Fruit fly (Drosophila melanogaster) whole organism, embryonic: ENCODE measurements around the gene fig.

Experiments
- ATbp ChIP-seq: fragments of 200-800 bp; sonication (Bioruptor generic); optimal IDR thresholded peaks from 2 replicates; lab custom pipeline; 2017; ENCODE audit warnings: missing biosample characterization, mild to moderate bottlenecking, missing genetic modification characterization, missing genetic modification reagents
- Abd-B ChIP-seq: fragments of 200-800 bp; sonication (Bioruptor generic); optimal IDR thresholded peaks from 2 replicates; lab custom pipeline; 2018; ENCODE audit warnings: missing biosample characterization, mild to moderate bottlenecking, missing genetic modification characterization, moderate library complexity
- CG11247 ChIP-seq: fragments of 200-800 bp; sonication (Bioruptor generic); IDR thresholded peaks from 2 replicates; pipeline ENCODE4 v1.3.6; 2022; ENCODE audit warnings: missing biosample characterization, missing genetic modification characterization
- CG11398 ChIP-seq: fragments of 200-800 bp; sonication (Bioruptor generic); optimal IDR thresholded peaks from 2 replicates; lab custom pipeline; 2016; ENCODE audit warnings: missing biosample characterization, missing genetic modification characterization
- CG12219 ChIP-seq: fragments of 200-800 bp; sonication (Bioruptor generic); optimal IDR thresholded peaks from 3 replicates; lab custom pipeline; 2018; ENCODE audit warnings: missing biosample characterization, mild to moderate bottlenecking, missing genetic modification characterization
- CG14050 ChIP-seq: fragments of 200-800 bp; sonication (Bioruptor generic); IDR thresholded peaks from 3 replicates; pipeline ENCODE4 v1.3.6; 2022; ENCODE audit warnings: missing biosample characterization, missing genetic modification characterization
- CG15011 ChIP-seq: fragments of 200-800 bp; sonication (Bioruptor generic); optimal IDR thresholded peaks from 3 replicates; lab custom pipeline; 2018; ENCODE audit warnings: missing biosample characterization, mild to moderate bottlenecking, missing genetic modification characterization
- CG15479 ChIP-seq: fragments of 200-800 bp; sonication (Bioruptor generic); optimal IDR thresholded peaks from 3 replicates; lab custom pipeline; 2019; ENCODE audit warnings: missing biosample characterization, mild to moderate bottlenecking, missing genetic modification characterization, moderate library complexity
- CG1602 ChIP-seq: fragments of 200-800 bp; sonication (Bioruptor generic); optimal IDR thresholded peaks from 3 replicates; lab custom pipeline; 2016; ENCODE audit warnings: missing biosample characterization, missing genetic modification characterization
- CG17612 ChIP-seq: fragments of 200-800 bp; sonication (Bioruptor generic); IDR thresholded peaks from 2 replicates; pipeline ENCODE4 v1.3.6; 2022; ENCODE audit warnings: missing biosample characterization, missing genetic modification characterization
- CG31224 ChIP-seq: fragments of 200-800 bp; sonication (Bioruptor generic); IDR thresholded peaks from 2 replicates; pipeline ENCODE4 v1.3.6; 2022; ENCODE audit warnings: missing biosample characterization, missing genetic modification characterization
- CG34376 ChIP-seq: fragments of 200-800 bp; sonication (Bioruptor generic); optimal IDR thresholded peaks from 2 replicates; lab custom pipeline; 2018; ENCODE audit warnings: missing biosample characterization, mild to moderate bottlenecking, missing genetic modification characterization
- CG34422 ChIP-seq: fragments of 200-800 bp; sonication (Bioruptor generic); IDR thresholded peaks from 3 replicates; pipeline ENCODE4 v1.3.6; 2022; ENCODE audit warnings: missing biosample characterization, missing genetic modification characterization
- CG4282 ChIP-seq: fragments of 200-800 bp; sonication (Bioruptor generic); optimal IDR thresholded peaks from 2 replicates; lab custom pipeline; 2016; ENCODE audit warnings: missing biosample characterization, missing genetic modification characterization
- CG4328 ChIP-seq: fragments of 200-800 bp; sonication (Bioruptor generic); optimal IDR thresholded peaks from 3 replicates; lab custom pipeline; 2017; ENCODE audit warnings: missing biosample characterization, missing genetic modification reagents, missing genetic modification characterization
- CG4424 ChIP-seq: fragments of 200-800 bp; sonication (Bioruptor generic); optimal IDR thresholded peaks from 3 replicates; lab custom pipeline; 2016; ENCODE audit warnings: missing biosample characterization, missing genetic modification characterization
- CG5180 ChIP-seq: fragments of 200-800 bp; sonication (Bioruptor generic); optimal IDR thresholded peaks from 3 replicates; lab custom pipeline; 2017; ENCODE audit warnings: missing biosample characterization, missing genetic modification characterization, mild to moderate bottlenecking, moderate library complexity, missing genetic modification reagents
- CG6689 ChIP-seq: fragments of 200-800 bp; sonication (Bioruptor generic); IDR thresholded peaks from 2 replicates; pipeline ENCODE4 v1.3.6; 2022; ENCODE audit warnings: missing biosample characterization, missing genetic modification characterization
- CG8765 ChIP-seq: fragments of 200-800 bp; sonication (Bioruptor generic); IDR thresholded peaks from 2 replicates; pipeline ENCODE4 v1.3.6; 2022; ENCODE audit warnings: missing biosample characterization, missing genetic modification characterization
- CG9817 ChIP-seq: fragments of 200-800 bp; sonication (Bioruptor generic); optimal IDR thresholded peaks from 2 replicates; lab custom pipeline; 2018; ENCODE audit warnings: missing biosample characterization, mild to moderate bottlenecking, missing genetic modification characterization, moderate library complexity
- CG9876 ChIP-seq: fragments of 200-800 bp; sonication (Bioruptor generic); optimal IDR thresholded peaks from 2 replicates; lab custom pipeline; 2016; ENCODE audit warnings: missing biosample characterization, missing genetic modification characterization
- Chrac-16 ChIP-seq: fragments of 200-800 bp; sonication (Bioruptor generic); optimal IDR thresholded peaks from 3 replicates; lab custom pipeline; 2016; ENCODE audit warnings: missing biosample characterization, missing genetic modification characterization
- D ChIP-seq, 2 experiments: fragments of 200-800 bp in 1 of 2; fragments of >200 bp in 1 of 2; sonication (Bioruptor generic) in 1 of 2; optimal IDR thresholded peaks; 2 replicates in 1 of 2; 3 replicates in 1 of 2; lab custom pipeline; 2017; ENCODE audit warnings: mild to moderate bottlenecking in 1 of 2, missing biosample characterization in 1 of 2, missing genetic modification characterization in 1 of 2, missing genetic modification reagents in 1 of 2
- D19B ChIP-seq: fragments of 200-800 bp; sonication (Bioruptor generic); optimal IDR thresholded peaks from 2 replicates; lab custom pipeline; 2017; ENCODE audit warnings: missing biosample characterization, mild to moderate bottlenecking, missing genetic modification characterization
- Dbx ChIP-seq: fragments of 200-800 bp; sonication (Bioruptor generic); IDR thresholded peaks from 3 replicates; pipeline ENCODE4 v1.3.6; 2022; ENCODE audit warnings: missing biosample characterization, missing genetic modification characterization
- E2f2 ChIP-seq: fragments of 200-800 bp; sonication (Bioruptor generic); IDR thresholded peaks from 2 replicates; pipeline ENCODE4 v1.3.6; 2022; ENCODE audit warnings: missing biosample characterization, missing genetic modification characterization
- HHEX ChIP-seq: fragments of 200-800 bp; sonication (Bioruptor generic); optimal IDR thresholded peaks from 3 replicates; lab custom pipeline; 2017; ENCODE audit warnings: missing biosample characterization, mild to moderate bottlenecking, missing genetic modification characterization, missing genetic modification reagents
- Neu2 ChIP-seq: fragments of 200-800 bp; sonication (Bioruptor generic); optimal IDR thresholded peaks from 3 replicates; lab custom pipeline; 2016; ENCODE audit warnings: missing biosample characterization, missing genetic modification characterization, borderline replicate concordance
- Optix ChIP-seq: fragments of 200-800 bp; sonication (Bioruptor generic); IDR thresholded peaks from 3 replicates; pipeline ENCODE4 v1.3.6; 2022; ENCODE audit warnings: missing biosample characterization, missing genetic modification characterization
- al ChIP-seq: fragments of 200-800 bp; sonication (Bioruptor generic); IDR thresholded peaks from 2 replicates; pipeline ENCODE4 v1.3.6; 2022; ENCODE audit warnings: missing biosample characterization, missing genetic modification characterization
- ase ChIP-seq: fragments of 200-800 bp; sonication (Bioruptor generic); IDR thresholded peaks from 3 replicates; pipeline ENCODE4 v1.3.6; 2022; ENCODE audit warnings: missing biosample characterization, missing genetic modification characterization
- ash1 ChIP-seq: fragments of 200-800 bp; sonication (Bioruptor generic); optimal IDR thresholded peaks from 2 replicates; lab custom pipeline; 2018; ENCODE audit warnings: missing biosample characterization, mild to moderate bottlenecking, missing genetic modification characterization
- bab2 ChIP-seq: fragments of 200-800 bp; sonication (Bioruptor generic); optimal IDR thresholded peaks from 2 replicates; lab custom pipeline; 2016; ENCODE audit warnings: missing biosample characterization, missing genetic modification characterization
- emc ChIP-seq: fragments of 200-800 bp; sonication (Bioruptor generic); optimal IDR thresholded peaks from 2 replicates; lab custom pipeline; 2016; ENCODE audit warnings: missing biosample characterization, missing genetic modification characterization
- ems ChIP-seq: fragments of 200-800 bp; sonication (Bioruptor generic); optimal IDR thresholded peaks from 3 replicates; lab custom pipeline; 2016; ENCODE audit warnings: missing biosample characterization, missing genetic modification characterization
- fru ChIP-seq: fragments of >200 bp; optimal IDR thresholded peaks from 2 replicates; lab custom pipeline; 2017
- gcm2 ChIP-seq: fragments of 200-800 bp; sonication (Bioruptor generic); optimal IDR thresholded peaks from 2 replicates; lab custom pipeline; 2016; ENCODE audit warnings: missing biosample characterization, missing genetic modification characterization
- gro ChIP-seq: fragments of 200-800 bp; sonication (Bioruptor generic); optimal IDR thresholded peaks from 2 replicates; lab custom pipeline; 2016; ENCODE audit warnings: missing biosample characterization, missing genetic modification characterization
- hth ChIP-seq: fragments of >200 bp; optimal IDR thresholded peaks from 2 replicates; lab custom pipeline; 2017; ENCODE audit warnings: inconsistent platforms
- ind ChIP-seq: fragments of 200-800 bp; sonication (Bioruptor generic); optimal IDR thresholded peaks from 3 replicates; lab custom pipeline; 2016; ENCODE audit warnings: missing biosample characterization, missing genetic modification characterization
- insv ChIP-seq, 2 experiments: fragments of 200-800 bp; sonication (Bioruptor generic); optimal IDR thresholded peaks; 3 replicates each; lab custom pipeline; 2016 to 2018; ENCODE audit warnings: missing biosample characterization in 2 of 2, missing genetic modification characterization in 2 of 2
- pb ChIP-seq: fragments of 200-800 bp; sonication (Bioruptor generic); optimal IDR thresholded peaks from 3 replicates; lab custom pipeline; 2016; ENCODE audit warnings: missing biosample characterization, missing genetic modification characterization
- run ChIP-seq: fragments of 200-800 bp; sonication (Bioruptor generic); optimal IDR thresholded peaks from 3 replicates; lab custom pipeline; 2018; ENCODE audit warnings: missing biosample characterization, mild to moderate bottlenecking, missing genetic modification characterization
- scrt ChIP-seq: fragments of 200-800 bp; sonication (Bioruptor generic); optimal IDR thresholded peaks from 2 replicates; lab custom pipeline; 2018; ENCODE audit warnings: missing biosample characterization, mild to moderate bottlenecking, missing genetic modification characterization, moderate library complexity
- sd ChIP-seq: fragments of 200-800 bp; sonication (Bioruptor generic); optimal IDR thresholded peaks from 3 replicates; lab custom pipeline; 2018; ENCODE audit warnings: missing biosample characterization, mild to moderate bottlenecking, missing genetic modification characterization, moderate library complexity
- so ChIP-seq: fragments of 200-800 bp; sonication (Bioruptor generic); IDR thresholded peaks from 3 replicates; pipeline ENCODE4 v1.3.6; 2022; ENCODE audit warnings: missing biosample characterization, missing genetic modification characterization
- ssp ChIP-seq: fragments of 200-800 bp; sonication (Bioruptor generic); IDR thresholded peaks from 2 replicates; pipeline ENCODE4 v1.3.6; 2022; ENCODE audit warnings: missing biosample characterization, missing genetic modification characterization
- tin ChIP-seq: fragments of 200-800 bp; sonication (Bioruptor generic); optimal IDR thresholded peaks from 3 replicates; lab custom pipeline; 2016; ENCODE audit warnings: missing biosample characterization, missing genetic modification characterization
- tll ChIP-seq, 2 experiments: fragments of 200-800 bp in 1 of 2; fragments of >200 bp in 1 of 2; sonication (Bioruptor generic) in 1 of 2; optimal IDR thresholded peaks; 2 replicates each; lab custom pipeline; 2017 to 2019; ENCODE audit warnings: missing biosample characterization in 2 of 2, missing genetic modification characterization in 2 of 2, mild to moderate bottlenecking in 1 of 2, moderate library complexity in 1 of 2
- trem ChIP-seq: fragments of 200-800 bp; optimal IDR thresholded peaks from 3 replicates; lab custom pipeline; 2019; ENCODE audit warnings: missing biosample characterization, mild to moderate bottlenecking, missing genetic modification characterization, moderate library complexity
- trh ChIP-seq: fragments of 200-800 bp; sonication (Bioruptor generic); optimal IDR thresholded peaks from 2 replicates; lab custom pipeline; 2016; ENCODE audit warnings: missing biosample characterization, missing genetic modification characterization

fig gene

DNA sequence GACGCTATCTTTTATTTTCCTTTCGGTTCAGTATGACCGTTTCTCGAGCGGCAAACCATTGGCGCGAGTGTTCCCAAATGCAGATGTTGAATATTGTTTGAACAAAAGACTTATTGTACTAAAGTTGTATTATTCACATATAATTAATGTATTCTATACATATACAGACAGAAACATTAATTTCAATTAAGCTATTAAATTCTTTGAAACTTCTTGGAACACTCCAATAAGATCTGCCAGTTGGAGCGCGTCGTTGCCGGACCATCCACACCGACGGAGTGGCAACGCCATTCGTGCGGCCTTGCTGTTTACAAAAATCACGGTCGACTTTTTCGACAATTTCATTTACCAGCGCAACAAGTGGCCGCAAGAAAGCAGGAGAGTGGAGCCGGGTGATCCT, 35.2 kb downstream of the fig start, which contains the start of the genes Wdr24 and IntS11 (continued):
- TF ChIP-seq D (optimal IDR thresholded peaks at IDR 0.05; lab: Kevin White, UChicago) (no peak), D (GFP tag; optimal IDR thresholded peaks at IDR 0.05; lab: Kevin White, UChicago) (no peak), CG11247 (peak; percentile 92), run (no peak), Neu2 (GFP tag; lab: Kevin White, UChicago) (no peak), ash1 (GFP tag; lab: Kevin White, UChicago) (no peak), CG4328 (GFP tag; lab: Kevin White, UChicago) (peak; percentile 47), Abd-B (GFP tag; lab: Kevin White, UChicago) (peak; percentile 95), ind (peak; percentile 74), ATbp (GFP tag; lab: Kevin White, UChicago) (no peak), gro (GFP tag; lab: Kevin White, UChicago) (peak; percentile 57), CG9817 (tag; lab: Kevin White, UChicago) (peak; percentile 93), fru (lab: Kevin White, UChicago) (no peak), trh (GFP tag; lab: Kevin White, UChicago) (peak; percentile 18), ems (GFP tag; lab: Kevin White, UChicago) (peak; percentile 69), CG4282 (GFP tag; lab: Kevin White, UChicago) (peak; percentile 28), CG4424 (GFP tag; lab: Kevin White, UChicago) (peak; percentile 42), ase (GFP tag; lab: Robert Waterston, UW) (peak; percentile 86), CG9876 (GFP tag; lab: Kevin White, UChicago) (no peak), pb (GFP tag; lab: Kevin White, UChicago) (no peak), gcm2 (peak; percentile 4), CG5180 (GFP tag; lab: Kevin White, UChicago) (no peak), CG6689 (GFP tag; lab: Robert Waterston, UW) (peak; percentile 88), sd (tag; lab: Kevin White, UChicago) (no peak), CG34376 (GFP tag; lab: Kevin White, UChicago) (peak; percentile 60), Dbx (GFP tag; lab: Robert Waterston, UW) (peak; percentile 96), CG15011 (GFP tag; lab: Kevin White, UChicago) (no peak), E2f2 (GFP tag; lab: Robert Waterston, UW) (peak; percentile 74), CG15479 (no peak), CG12219 (GFP tag; lab: Kevin White, UChicago) (no peak), CG8765 (peak; percentile 85; the same call in 1 of the 2 replicates), HHEX (GFP tag; lab: Kevin White, UChicago) (peak; percentile 69), tin (peak; percentile 58), CG31224 (GFP tag; lab: Robert Waterston, UW) (peak; percentile 88), tll (GFP tag; optimal IDR thresholded peaks at IDR 0.05; lab: Kevin White, UChicago) (peak in 1 of 2 experiments; percentile 64), Optix (GFP tag; lab: Robert Waterston, UW) (peak; percentile 82; the same call in 2 of the 3 replicates), Chrac-16 (GFP tag; lab: Kevin White, UChicago) (peak; percentile 80), CG1602 (GFP tag; lab: Kevin White, UChicago) (peak; percentile 84), CG14050 (peak; percentile 83; the same call in 2 of the 3 replicates), al (GFP tag; lab: Robert Waterston, UW) (peak; percentile 95), CG17612 (GFP tag; lab: Robert Waterston, UW) (peak; percentile 76; the same call in 1 of the 2 replicates), hth (lab: Kevin White, UChicago) (no peak), trem (tag; lab: Kevin White, UChicago) (peak; percentile 73), D19B (no peak), scrt (GFP tag; lab: Kevin White, UChicago) (peak; percentile 77), ssp (GFP tag; lab: Robert Waterston, UW) (peak; percentile 84), bab2 (GFP tag; lab: Kevin White, UChicago) (peak; percentile 79), CG34422 (peak; percentile 95), insv (GFP tag; optimal IDR thresholded peaks at IDR 0.05; lab: Kevin White, UChicago) (peak; percentile 31 to 94), CG11398 (GFP tag; lab: Kevin White, UChicago) (no peak), emc (GFP tag; lab: Kevin White, UChicago) (peak; percentile 56), so (GFP tag; lab: Robert Waterston, UW) (0 out of 3 replicates have a peak, but pooled peaks have one; percentile 62)
